Fruit fly (Drosophila melanogaster) whole organism, embryonic: ENCODE measurements around the gene CG9581.

Experiments used
- Bteb2 ChIP-seq: fragments of 200-800 bp; sonication (Bioruptor generic); optimal IDR thresholded peaks from 2 replicates; lab custom pipeline; 2016; ENCODE audit warnings: missing biosample characterization, missing genetic modification characterization
- CG10267 ChIP-seq: fragments of 200-800 bp; sonication (Bioruptor generic); optimal IDR thresholded peaks from 2 replicates; lab custom pipeline; 2018; ENCODE audit warnings: missing biosample characterization, mild to moderate bottlenecking, missing genetic modification characterization, moderate library complexity
- CG14710 ChIP-seq: fragments of 200-800 bp; sonication (Bioruptor generic); optimal IDR thresholded peaks from 3 replicates; lab custom pipeline; 2019; ENCODE audit warnings: missing biosample characterization, mild to moderate bottlenecking, missing genetic modification characterization, moderate library complexity
- CG15011 ChIP-seq: fragments of 200-800 bp; sonication (Bioruptor generic); optimal IDR thresholded peaks from 3 replicates; lab custom pipeline; 2018; ENCODE audit warnings: missing biosample characterization, mild to moderate bottlenecking, missing genetic modification characterization
- CG15514 ChIP-seq: fragments of 200-800 bp; sonication (Bioruptor generic); optimal IDR thresholded peaks from 3 replicates; lab custom pipeline; 2017; ENCODE audit warnings: missing biosample characterization, missing genetic modification characterization, mild to moderate bottlenecking, moderate library complexity, missing genetic modification reagents
- CG15696 ChIP-seq: fragments of 200-800 bp; sonication (Bioruptor generic); optimal IDR thresholded peaks from 2 replicates; lab custom pipeline; 2019; ENCODE audit warnings: missing biosample characterization, mild to moderate bottlenecking, missing genetic modification characterization, moderate library complexity
- CG17186 ChIP-seq: fragments of 200-800 bp; sonication (Bioruptor generic); optimal IDR thresholded peaks from 3 replicates; lab custom pipeline; 2017; ENCODE audit warnings: missing biosample characterization, missing genetic modification reagents, missing genetic modification characterization
- CG17359 ChIP-seq: fragments of 200-800 bp; sonication (Bioruptor generic); optimal IDR thresholded peaks from 3 replicates; lab custom pipeline; 2018; ENCODE audit warnings: missing biosample characterization, mild to moderate bottlenecking, missing genetic modification characterization, moderate library complexity
- CG17912 ChIP-seq: fragments of 200-800 bp; sonication (Bioruptor generic); optimal IDR thresholded peaks from 2 replicates; lab custom pipeline; 2018; ENCODE audit warnings: missing biosample characterization, mild to moderate bottlenecking, missing genetic modification characterization
- CG1792 ChIP-seq: fragments of 200-800 bp; sonication (Bioruptor generic); optimal IDR thresholded peaks from 2 replicates; lab custom pipeline; 2016; ENCODE audit warnings: missing biosample characterization, missing genetic modification characterization
- CG18011 ChIP-seq: fragments of 200-800 bp; sonication (Bioruptor generic); optimal IDR thresholded peaks from 2 replicates; lab custom pipeline; 2017; ENCODE audit warnings: missing biosample characterization, missing genetic modification characterization, mild to moderate bottlenecking, moderate library complexity, missing genotype
- CG18262 ChIP-seq: fragments of 200-800 bp; optimal IDR thresholded peaks from 3 replicates; lab custom pipeline; 2019; ENCODE audit warnings: missing biosample characterization, mild to moderate bottlenecking, missing genetic modification characterization, moderate library complexity
- CG2129 ChIP-seq: fragments of 200-800 bp; sonication (Bioruptor generic); IDR thresholded peaks from 2 replicates; pipeline ENCODE4 v1.3.6; 2022; ENCODE audit warnings: missing biosample characterization, missing genetic modification characterization; ENCODE audit not compliant: partially characterized antibody
- CG2199 ChIP-seq: fragments of 200-800 bp; sonication (Bioruptor generic); IDR thresholded peaks from 3 replicates; pipeline ENCODE4 v1.3.6; 2022; ENCODE audit warnings: missing biosample characterization, missing genetic modification characterization
- CG32767 ChIP-seq: fragments of 200-800 bp; sonication (Bioruptor generic); IDR thresholded peaks from 2 replicates; pipeline ENCODE4 v1.3.6; 2022; ENCODE audit warnings: missing biosample characterization, missing genetic modification characterization
- CG5953 ChIP-seq: fragments of 200-800 bp; sonication (Bioruptor generic); IDR thresholded peaks from 2 replicates; pipeline ENCODE4 v1.3.6; 2022; ENCODE audit warnings: missing biosample characterization, missing genetic modification characterization
- CG6765 ChIP-seq: fragments of 200-800 bp; sonication (Bioruptor generic); optimal IDR thresholded peaks from 3 replicates; lab custom pipeline; 2017; ENCODE audit warnings: missing biosample characterization, mild to moderate bottlenecking, missing genetic modification characterization
- D ChIP-seq, 2 experiments: fragments of 200-800 bp in 1 of 2; fragments of >200 bp in 1 of 2; sonication (Bioruptor generic) in 1 of 2; optimal IDR thresholded peaks; 2 replicates in 1 of 2; 3 replicates in 1 of 2; lab custom pipeline; 2017; ENCODE audit warnings: mild to moderate bottlenecking in 1 of 2, missing biosample characterization in 1 of 2, missing genetic modification characterization in 1 of 2, missing genetic modification reagents in 1 of 2
- D19B ChIP-seq: fragments of 200-800 bp; sonication (Bioruptor generic); optimal IDR thresholded peaks from 2 replicates; lab custom pipeline; 2017; ENCODE audit warnings: missing biosample characterization, mild to moderate bottlenecking, missing genetic modification characterization
- HHEX ChIP-seq: fragments of 200-800 bp; sonication (Bioruptor generic); optimal IDR thresholded peaks from 3 replicates; lab custom pipeline; 2017; ENCODE audit warnings: missing biosample characterization, mild to moderate bottlenecking, missing genetic modification characterization, missing genetic modification reagents
- HLH4C ChIP-seq: fragments of 200-800 bp; sonication (Bioruptor generic); IDR thresholded peaks from 3 replicates; pipeline ENCODE4 v1.3.6; 2022; ENCODE audit warnings: missing biosample characterization, missing genetic modification characterization; ENCODE audit not compliant: partially characterized antibody
- Neu2 ChIP-seq: fragments of 200-800 bp; sonication (Bioruptor generic); optimal IDR thresholded peaks from 3 replicates; lab custom pipeline; 2016; ENCODE audit warnings: missing biosample characterization, missing genetic modification characterization, borderline replicate concordance
- NfI ChIP-seq: fragments of 200-800 bp; sonication (Bioruptor generic); optimal IDR thresholded peaks from 3 replicates; lab custom pipeline; 2018; ENCODE audit warnings: missing biosample characterization, mild to moderate bottlenecking, missing genetic modification characterization, moderate library complexity
- Rx ChIP-seq: fragments of 200-800 bp; sonication (Bioruptor generic); IDR thresholded peaks from 2 replicates; pipeline ENCODE4 v1.3.6; 2022; ENCODE audit warnings: missing biosample characterization, missing genetic modification characterization
- Sin3A ChIP-seq: fragments of >200 bp; optimal IDR thresholded peaks from 2 replicates; lab custom pipeline; 2018
- amos ChIP-seq: fragments of 200-800 bp; sonication (Bioruptor generic); IDR thresholded peaks from 2 replicates; pipeline ENCODE4 v1.3.6; 2022; ENCODE audit warnings: missing biosample characterization, missing genetic modification characterization; ENCODE audit not compliant: partially characterized antibody
- ara ChIP-seq: fragments of 200-800 bp; sonication (Bioruptor generic); IDR thresholded peaks from 2 replicates; pipeline ENCODE4 v1.3.6; 2022; ENCODE audit warnings: missing biosample characterization, missing genetic modification characterization
- ase ChIP-seq: fragments of 200-800 bp; sonication (Bioruptor generic); IDR thresholded peaks from 3 replicates; pipeline ENCODE4 v1.3.6; 2022; ENCODE audit warnings: missing biosample characterization, missing genetic modification characterization
- az2 ChIP-seq: fragments of 200-800 bp; sonication (Bioruptor generic); optimal IDR thresholded peaks from 3 replicates; lab custom pipeline; 2016; ENCODE audit warnings: missing biosample characterization, missing genetic modification characterization
- bab2 ChIP-seq: fragments of 200-800 bp; sonication (Bioruptor generic); optimal IDR thresholded peaks from 2 replicates; lab custom pipeline; 2016; ENCODE audit warnings: missing biosample characterization, missing genetic modification characterization
- bbx ChIP-seq: fragments of 200-800 bp; sonication (Bioruptor generic); IDR thresholded peaks from 2 replicates; pipeline ENCODE4 v1.3.6; 2022; ENCODE audit warnings: missing biosample characterization, missing genetic modification characterization; ENCODE audit not compliant: partially characterized antibody
- bcd ChIP-seq: fragments of 200-800 bp; sonication (Bioruptor generic); optimal IDR thresholded peaks from 2 replicates; lab custom pipeline; 2017; ENCODE audit warnings: missing biosample characterization, mild to moderate bottlenecking, missing genetic modification characterization
- emc ChIP-seq: fragments of 200-800 bp; sonication (Bioruptor generic); optimal IDR thresholded peaks from 2 replicates; lab custom pipeline; 2016; ENCODE audit warnings: missing biosample characterization, missing genetic modification characterization
- gt ChIP-seq: fragments of 200-800 bp; sonication (Bioruptor generic); IDR thresholded peaks from 2 replicates; pipeline ENCODE4 v1.3.6; 2022; ENCODE audit warnings: missing biosample characterization, missing genetic modification characterization
- ham ChIP-seq: fragments of 200-800 bp; sonication (Bioruptor generic); IDR thresholded peaks from 2 replicates; pipeline ENCODE4 v1.3.6; 2022; ENCODE audit warnings: missing biosample characterization, missing genetic modification characterization
- hbn ChIP-seq: fragments of 200-800 bp; sonication (Bioruptor generic); IDR thresholded peaks from 2 replicates; pipeline ENCODE4 v1.3.6; 2022; ENCODE audit warnings: missing biosample characterization, missing genetic modification characterization; ENCODE audit not compliant: partially characterized antibody
- hkb ChIP-seq, 2 experiments: fragments of 200-800 bp in 1 of 2; fragments of >200 bp in 1 of 2; sonication (Bioruptor generic) in 1 of 2; IDR thresholded peaks in 1 of 2; optimal IDR thresholded peaks in 1 of 2; 2 replicates each; pipeline versions ENCODE4 v1.3.6 to Lab custom; 2017 to 2022; ENCODE audit warnings: missing biosample characterization in 1 of 2, missing genetic modification characterization in 1 of 2
- inv ChIP-seq: fragments of 200-800 bp; sonication (Bioruptor generic); IDR thresholded peaks from 2 replicates; pipeline ENCODE4 v1.3.6; 2022; ENCODE audit warnings: missing biosample characterization, missing genetic modification characterization; ENCODE audit not compliant: partially characterized antibody
- lbe ChIP-seq: fragments of 200-800 bp; sonication (Bioruptor generic); optimal IDR thresholded peaks from 2 replicates; lab custom pipeline; 2016; ENCODE audit warnings: missing biosample characterization, mild to moderate bottlenecking, missing genetic modification characterization
- mirr ChIP-seq: fragments of 200-800 bp; sonication (Bioruptor generic); optimal IDR thresholded peaks from 3 replicates; lab custom pipeline; 2018; ENCODE audit warnings: missing biosample characterization, mild to moderate bottlenecking, missing genetic modification characterization
- pfk ChIP-seq: fragments of 200-800 bp; sonication (Bioruptor generic); optimal IDR thresholded peaks from 2 replicates; lab custom pipeline; 2018; ENCODE audit warnings: missing biosample characterization, mild to moderate bottlenecking, missing genetic modification characterization, moderate library complexity
- prd ChIP-seq, 3 experiments: fragments of >200 bp in 2 of 3; fragments of 200-800 bp in 1 of 3; sonication (Bioruptor generic) in 1 of 3; optimal IDR thresholded peaks in 2 of 3; IDR thresholded peaks in 1 of 3; 2 replicates in 2 of 3; 3 replicates in 1 of 3; pipeline versions ENCODE4 v1.3.6 to Lab custom; 2017 to 2022; ENCODE audit warnings: missing biosample characterization in 1 of 3, missing genetic modification characterization in 1 of 3
- repo ChIP-seq: fragments of 200-800 bp; sonication (Bioruptor generic); optimal IDR thresholded peaks from 2 replicates; lab custom pipeline; 2016; ENCODE audit warnings: missing biosample characterization, missing genetic modification characterization
- tgo ChIP-seq: fragments of 200-800 bp; sonication (Bioruptor generic); IDR thresholded peaks from 3 replicates; pipeline ENCODE4 v1.3.6; 2022; ENCODE audit warnings: missing biosample characterization, missing genetic modification characterization
- tio ChIP-seq: fragments of 200-800 bp; sonication (Bioruptor generic); optimal IDR thresholded peaks from 2 replicates; lab custom pipeline; 2017; ENCODE audit warnings: missing biosample characterization, missing genetic modification characterization, inconsistent platforms
- tup ChIP-seq: fragments of 200-800 bp; sonication (Bioruptor generic); optimal IDR thresholded peaks from 2 replicates; lab custom pipeline; 2016; ENCODE audit warnings: missing biosample characterization, mild to moderate bottlenecking, missing genetic modification characterization, moderate library complexity
- wek ChIP-seq: fragments of 200-800 bp; sonication (Bioruptor generic); optimal IDR thresholded peaks from 3 replicates; lab custom pipeline; 2018; ENCODE audit warnings: missing biosample characterization, mild to moderate bottlenecking, missing genetic modification characterization, moderate library complexity
- zen2 ChIP-seq: fragments of 200-800 bp; sonication (Bioruptor generic); IDR thresholded peaks from 3 replicates; pipeline ENCODE4 v1.3.6; 2022; ENCODE audit warnings: missing biosample characterization, missing genetic modification characterization; ENCODE audit not compliant: partially characterized antibody

Gene CG9581

DNA sequence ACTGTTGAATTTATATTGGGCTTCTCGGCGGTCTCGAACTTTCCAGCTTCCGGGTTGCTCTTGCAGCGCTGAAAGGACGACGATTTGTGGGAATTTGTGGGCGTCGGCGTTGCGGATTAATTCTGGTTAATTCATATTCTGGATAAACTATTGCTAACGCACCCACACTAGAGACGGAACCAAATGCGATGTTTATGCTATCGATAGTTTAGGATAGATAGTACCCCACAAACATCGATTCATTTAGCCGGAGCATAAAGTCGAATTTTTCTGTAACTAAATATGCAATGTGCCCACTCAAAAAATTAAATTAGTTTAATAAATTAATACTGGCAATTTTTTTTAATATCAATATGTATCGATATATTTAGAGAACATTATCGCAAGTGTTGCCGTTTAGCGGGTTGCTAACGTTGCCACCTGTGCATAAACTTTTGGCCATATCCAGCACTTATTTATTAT, 10.1 kb downstream of the CG9581 start, which contains the start of gene Rab35 (continued):
- no peak for TF ChIP-seq CG18262 (tag; lab: Kevin White, UChicago)
- TF ChIP-seq CG17912 (GFP tag; lab: Kevin White, UChicago): no peak
- TF ChIP-seq tup (GFP tag; lab: Kevin White, UChicago): no peak
- TF ChIP-seq CG1792 (GFP tag; lab: Kevin White, UChicago): no peak
- TF ChIP-seq zen2 (GFP tag; lab: Robert Waterston, UW): peak; percentile 90
- no peak for TF ChIP-seq CG15011 (GFP tag; lab: Kevin White, UChicago)
- peak; percentile 40 for TF ChIP-seq CG15514
- peak; percentile 5 for TF ChIP-seq az2 (GFP tag; lab: Kevin White, UChicago)
- TF ChIP-seq bab2 (GFP tag; lab: Kevin White, UChicago): no peak
- TF ChIP-seq CG2129 (GFP tag; lab: Robert Waterston, UW): peak; percentile 94
- no peak for TF ChIP-seq pfk (GFP tag; lab: Kevin White, UChicago)
- no peak for TF ChIP-seq gt
- no peak for TF ChIP-seq Rx (GFP tag; lab: Robert Waterston, UW)
- no peak for TF ChIP-seq repo (GFP tag; lab: Kevin White, UChicago)
- peak; percentile 71 for TF ChIP-seq CG14710 (tag; lab: Kevin White, UChicago)
- no peak for TF ChIP-seq hkb (optimal IDR thresholded peaks at IDR 0.05; lab: Kevin White, UChicago)
- TF ChIP-seq hkb (GFP tag; IDR thresholded peaks at IDR 0.05; lab: Robert Waterston, UW): no peak
- peak; percentile 0 for TF ChIP-seq bcd (GFP tag; lab: Kevin White, UChicago)
- TF ChIP-seq D19B (GFP tag; lab: Kevin White, UChicago): no peak
- TF ChIP-seq emc: no peak
- no peak for TF ChIP-seq CG32767 (GFP tag; lab: Robert Waterston, UW)
- no peak for TF ChIP-seq Bteb2 (GFP tag; lab: Kevin White, UChicago)
- TF ChIP-seq CG6765 (GFP tag; lab: Kevin White, UChicago): no peak
- peak; percentile 28 for TF ChIP-seq CG17186 (GFP tag; lab: Kevin White, UChicago)
- TF ChIP-seq CG17359: peak; percentile 46
- TF ChIP-seq bbx (GFP tag; lab: Robert Waterston, UW): peak; percentile 88
- TF ChIP-seq tio (GFP tag; lab: Kevin White, UChicago): no peak
- peak; percentile 91 for TF ChIP-seq amos (GFP tag; lab: Robert Waterston, UW)
- peak; percentile 87 for TF ChIP-seq hbn (GFP tag; lab: Robert Waterston, UW)
- peak; percentile 74 for TF ChIP-seq Sin3A (lab: Kevin White, UChicago)
- no peak for TF ChIP-seq prd (optimal IDR thresholded peaks at IDR 0.05; lab: Kevin White, UChicago)
- peak; percentile 38; the same call in 1 of the 3 replicates for TF ChIP-seq prd (GFP tag; IDR thresholded peaks at IDR 0.05; lab: Robert Waterston, UW)
- no peak for TF ChIP-seq CG5953 (GFP tag; lab: Robert Waterston, UW)
- peak; percentile 92 for TF ChIP-seq HLH4C (GFP tag; lab: Robert Waterston, UW)
- no peak for TF ChIP-seq HHEX (GFP tag; lab: Kevin White, UChicago)
- no peak for TF ChIP-seq CG15696 (tag; lab: Kevin White, UChicago)
- no peak for TF ChIP-seq ham (GFP tag; lab: Robert Waterston, UW)
- no peak for TF ChIP-seq tgo
- no peak for TF ChIP-seq mirr (GFP tag; lab: Kevin White, UChicago)
- TF ChIP-seq D (optimal IDR thresholded peaks at IDR 0.05; lab: Kevin White, UChicago): no peak
- TF ChIP-seq D (GFP tag; optimal IDR thresholded peaks at IDR 0.05; lab: Kevin White, UChicago): no peak
- no peak for TF ChIP-seq CG2199 (GFP tag; lab: Robert Waterston, UW)
- no peak for TF ChIP-seq Neu2 (GFP tag; lab: Kevin White, UChicago)
- TF ChIP-seq CG10267 (tag; lab: Kevin White, UChicago): peak; percentile 92
- peak; percentile 24 for TF ChIP-seq NfI (GFP tag; lab: Kevin White, UChicago)
- no peak for TF ChIP-seq ara (GFP tag; lab: Robert Waterston, UW)
- TF ChIP-seq ase (GFP tag; lab: Robert Waterston, UW): no peak
- TF ChIP-seq lbe (GFP tag; lab: Kevin White, UChicago): no peak
- TF ChIP-seq wek (GFP tag; lab: Kevin White, UChicago): no peak
- TF ChIP-seq CG18011 (GFP tag; lab: Kevin White, UChicago): no peak
- peak; percentile 95 for TF ChIP-seq inv (GFP tag; lab: Robert Waterston, UW)
